Worm (Caenorhabditis elegans) whole organism, young adult: ENCODE data around the gene nspe-3.

ENCODE experiments used
- B0019.2 ChIP-seq: fragments of 200-800 bp; sonication (Bioruptor generic); conservative IDR thresholded peaks from 2 replicates; pipeline ENCODE4 v1.3.6; 2022; ENCODE audit warnings: missing genetic modification reagents, missing genetic modification characterization, missing compliant biosample characterization
- C06A6.2 ChIP-seq: fragments of 200-800 bp; sonication (Bioruptor generic); conservative IDR thresholded peaks from 2 replicates; pipeline ENCODE4 v1.3.6; 2022; ENCODE audit warnings: missing genetic modification characterization, missing compliant biosample characterization
- F49E8.2 ChIP-seq: sonication (generic microtip); optimal IDR thresholded peaks from 3 replicates; lab custom pipeline; 2017; ENCODE audit warnings: missing genetic modification characterization, mild to moderate bottlenecking, missing compliant biosample characterization, antibody characterized with exemption, moderate library complexity; ENCODE audit not compliant: insufficient read depth
- Y95B8A.8 ChIP-seq: fragments of 200-800 bp; sonication (Bioruptor generic); IDR thresholded peaks from 2 replicates; pipeline ENCODE4 v1.3.6; 2022; ENCODE audit warnings: missing genetic modification reagents, missing genetic modification characterization, missing compliant biosample characterization
- ZK185.1 ChIP-seq: sonication (generic microtip); optimal IDR thresholded peaks from 2 replicates; lab custom pipeline; 2016; ENCODE audit warnings: mild to moderate bottlenecking, missing genetic modification characterization, missing compliant biosample characterization; ENCODE audit not compliant: poor library complexity, severe bottlenecking
- akir-1 ChIP-seq: fragments of 200-800 bp; sonication (Bioruptor generic); optimal IDR thresholded peaks from 2 replicates; lab custom pipeline; 2018; ENCODE audit warnings: mild to moderate bottlenecking, missing genetic modification characterization, moderate library complexity, missing compliant biosample characterization
- aptf-2 ChIP-seq: fragments of 200-800 bp; sonication (Bioruptor generic); conservative IDR thresholded peaks from 2 replicates; pipeline ENCODE4 v1.3.6; 2022; ENCODE audit warnings: missing genetic modification reagents, missing genetic modification characterization, missing compliant biosample characterization
- attf-6 ChIP-seq: fragments of 200-800 bp; sonication (Bioruptor generic); IDR thresholded peaks from 2 replicates; pipeline ENCODE4 v1.3.6; 2022; ENCODE audit warnings: missing genetic modification reagents, missing genetic modification characterization, missing compliant biosample characterization
- cebp-2 ChIP-seq: fragments of 200-800 bp; sonication (Bioruptor generic); IDR thresholded peaks from 2 replicates; pipeline ENCODE4 v1.3.6; 2022; ENCODE audit warnings: missing genetic modification characterization, missing compliant biosample characterization
- ceh-27 ChIP-seq: fragments of 200-800 bp; sonication (Bioruptor generic); optimal IDR thresholded peaks from 2 replicates; lab custom pipeline; 2018; ENCODE audit warnings: mild to moderate bottlenecking, missing genetic modification characterization, moderate library complexity, missing compliant biosample characterization
- ceh-40 ChIP-seq: fragments of 200-800 bp; sonication (Bioruptor generic); IDR thresholded peaks from 2 replicates; pipeline ENCODE4 v1.3.6; 2022; ENCODE audit warnings: missing genetic modification characterization, missing compliant biosample characterization
- ceh-91 ChIP-seq: fragments of 200-800 bp; sonication (Bioruptor generic); IDR thresholded peaks from 2 replicates; pipeline ENCODE4 v1.3.6; 2022; ENCODE audit warnings: missing genetic modification reagents, missing genetic modification characterization, missing compliant biosample characterization
- chd-7 ChIP-seq: sonication (generic microtip); optimal IDR thresholded peaks from 2 replicates; lab custom pipeline; 2016; ENCODE audit warnings: mild to moderate bottlenecking, missing genetic modification characterization, moderate library complexity, missing compliant biosample characterization
- die-1 ChIP-seq: sonication (generic microtip); optimal IDR thresholded peaks from 2 replicates; lab custom pipeline; 2016; ENCODE audit warnings: missing genotype, mild to moderate bottlenecking, missing genetic modification characterization, missing compliant biosample characterization
- dox-1 ChIP-seq: fragments of 200-800 bp; sonication (Bioruptor generic); IDR thresholded peaks from 2 replicates; pipeline ENCODE4 v1.3.6; 2022; ENCODE audit warnings: missing genetic modification reagents, missing genetic modification characterization, missing compliant biosample characterization
- egl-18 ChIP-seq: fragments of 200-800 bp; sonication (Bioruptor generic); IDR thresholded peaks from 2 replicates; pipeline ENCODE4 v1.3.6; 2022; ENCODE audit warnings: missing genetic modification reagents, missing genetic modification characterization, missing compliant biosample characterization
- egrh-3 ChIP-seq: fragments of 200-800 bp; sonication (Bioruptor generic); IDR thresholded peaks from 2 replicates; pipeline ENCODE4 v1.3.6; 2022; ENCODE audit warnings: missing genetic modification reagents, missing genetic modification characterization, missing compliant biosample characterization
- ets-4 ChIP-seq: fragments of 200-800 bp; sonication (Bioruptor generic); optimal IDR thresholded peaks from 2 replicates; lab custom pipeline; 2018; ENCODE audit warnings: mild to moderate bottlenecking, missing genetic modification characterization, missing compliant biosample characterization
- fkh-3 ChIP-seq: sonication (generic microtip); optimal IDR thresholded peaks from 2 replicates; lab custom pipeline; 2016; ENCODE audit warnings: mild to moderate bottlenecking, missing genetic modification characterization, missing compliant biosample characterization
- him-1 ChIP-seq: sonication (generic microtip); optimal IDR thresholded peaks from 2 replicates; lab custom pipeline; 2016; ENCODE audit warnings: missing genotype, missing genetic modification reagents, missing genetic modification characterization, missing compliant biosample characterization
- hlh-12 ChIP-seq: sonication (generic microtip); optimal IDR thresholded peaks from 2 replicates; lab custom pipeline; 2016; ENCODE audit warnings: missing genetic modification characterization, missing compliant biosample characterization
- hlh-26 ChIP-seq: fragments of 200-800 bp; sonication (Bioruptor generic); conservative IDR thresholded peaks from 2 replicates; pipeline ENCODE4 v1.3.6; 2022; ENCODE audit warnings: missing genetic modification reagents, missing genetic modification characterization, missing compliant biosample characterization
- hmg-20 ChIP-seq: fragments of 200-800 bp; sonication (Bioruptor generic); IDR thresholded peaks from 2 replicates; pipeline ENCODE4 v1.3.6; 2022; ENCODE audit warnings: missing genetic modification reagents, missing genetic modification characterization, missing compliant biosample characterization
- lin-40 ChIP-seq: sonication (generic microtip); optimal IDR thresholded peaks from 2 replicates; lab custom pipeline; 2016; ENCODE audit warnings: missing genetic modification characterization, mild to moderate bottlenecking, missing compliant biosample characterization, missing genotype, missing genetic modification reagents
- madf-6 ChIP-seq: fragments of 200-800 bp; sonication (Bioruptor generic); IDR thresholded peaks from 2 replicates; pipeline ENCODE4 v1.3.6; 2022; ENCODE audit warnings: missing genetic modification reagents, missing genetic modification characterization, missing compliant biosample characterization
- madf-8 ChIP-seq: fragments of 200-800 bp; sonication (Bioruptor generic); conservative IDR thresholded peaks from 2 replicates; pipeline ENCODE4 v1.3.6; 2022; ENCODE audit warnings: missing genetic modification reagents, missing genetic modification characterization, missing compliant biosample characterization
- mes-4 ChIP-seq: sonication (generic microtip); optimal IDR thresholded peaks from 2 replicates; lab custom pipeline; 2016; ENCODE audit warnings: missing genotype, missing genetic modification characterization, missing compliant biosample characterization
- mxl-1 ChIP-seq: sonication (generic microtip); optimal IDR thresholded peaks from 2 replicates; lab custom pipeline; 2016; ENCODE audit warnings: missing genetic modification characterization, missing compliant biosample characterization
- nfyb-1 ChIP-seq: fragments of 200-800 bp; sonication (Bioruptor generic); IDR thresholded peaks from 2 replicates; pipeline ENCODE4 v1.3.6; 2022; ENCODE audit warnings: missing genetic modification reagents, missing genetic modification characterization, missing compliant biosample characterization
- nhr-120 ChIP-seq: fragments of 200-800 bp; sonication (Bioruptor generic); IDR thresholded peaks from 2 replicates; pipeline ENCODE4 v1.3.6; 2022; ENCODE audit warnings: missing genetic modification characterization, missing compliant biosample characterization
- nhr-179 ChIP-seq: sonication (generic microtip); optimal IDR thresholded peaks from 2 replicates; lab custom pipeline; 2016; ENCODE audit warnings: mild to moderate bottlenecking, missing genetic modification characterization, missing compliant biosample characterization
- nhr-80 ChIP-seq: sonication (generic microtip); optimal IDR thresholded peaks from 2 replicates; lab custom pipeline; 2016; ENCODE audit warnings: missing genetic modification characterization, missing compliant biosample characterization
- repo-1 ChIP-seq: sonication (generic microtip); optimal IDR thresholded peaks from 2 replicates; lab custom pipeline; 2017; ENCODE audit warnings: mild to moderate bottlenecking, missing genetic modification characterization, missing compliant biosample characterization
- sdz-38 ChIP-seq: sonication (generic microtip); optimal IDR thresholded peaks from 2 replicates; lab custom pipeline; 2016; ENCODE audit warnings: missing genotype, missing genetic modification characterization, missing compliant biosample characterization
- somi-1 ChIP-seq: fragments of 200-800 bp; sonication (Bioruptor generic); optimal IDR thresholded peaks from 2 replicates; lab custom pipeline; 2018; ENCODE audit warnings: mild to moderate bottlenecking, missing genetic modification characterization, missing compliant biosample characterization
- tbp1 ChIP-seq: fragments of 200-800 bp; sonication (Bioruptor generic); optimal IDR thresholded peaks from 2 replicates; lab custom pipeline; 2018; ENCODE audit warnings: mild to moderate bottlenecking, missing genetic modification characterization, missing compliant biosample characterization
- tlf-1 ChIP-seq: fragments of 200-800 bp; sonication (Bioruptor generic); optimal IDR thresholded peaks from 2 replicates; lab custom pipeline; 2018; ENCODE audit warnings: mild to moderate bottlenecking, missing genetic modification characterization, missing compliant biosample characterization
- unc-62 ChIP-seq: fragments of 150-350 bp; optimal IDR thresholded peaks from 2 replicates; lab custom pipeline; 2014; ENCODE audit warnings: missing biosample characterization, missing genetic modification reagents, missing genetic modification characterization
- xnd-1 ChIP-seq: sonication (generic microtip); optimal IDR thresholded peaks from 2 replicates; lab custom pipeline; 2016; ENCODE audit warnings: missing genotype, missing genetic modification reagents, missing genetic modification characterization, missing compliant biosample characterization
- ztf-18 ChIP-seq: sonication (generic microtip); optimal IDR thresholded peaks from 2 replicates; lab custom pipeline; 2016; ENCODE audit warnings: missing genotype, mild to moderate bottlenecking, missing genetic modification characterization, missing compliant biosample characterization
- ztf-22 ChIP-seq: fragments of 200-800 bp; sonication (Bioruptor generic); optimal IDR thresholded peaks from 2 replicates; lab custom pipeline; 2018; ENCODE audit warnings: mild to moderate bottlenecking, missing genetic modification characterization, moderate library complexity, missing compliant biosample characterization
- ztf-28 ChIP-seq: fragments of 200-800 bp; sonication (Bioruptor generic); IDR thresholded peaks from 2 replicates; pipeline ENCODE4 v1.3.6; 2022; ENCODE audit warnings: missing genetic modification reagents, missing genetic modification characterization, missing compliant biosample characterization

Gene nspe-3

ce11 chrII:12608653-12609052 lies 9.0 kb upstream of the nspe-3 start, which contains the start of gene Y38E10A.9:
Y38E10A.9 (plus strand) TSS chrII:12608953.
- TF ChIP-seq madf-6 (GFP tag; lab: Robert Waterston, UW) = no peak
- TF ChIP-seq repo-1 = no peak
- TF ChIP-seq madf-8 (GFP tag; lab: Robert Waterston, UW) = no peak
- TF ChIP-seq nfyb-1 (GFP tag; lab: Robert Waterston, UW) = no peak
- TF ChIP-seq, all 124 proteins: peak for 0

ce11 chrII:12612218-12612617 lies 5.5 kb upstream of the nspe-3 start, which contains the start of gene nspe-4:
nspe-4 (plus strand) TSS chrII:12612518.
- TF ChIP-seq dox-1 (GFP tag; lab: Robert Waterston, UW) (no peak), ceh-91 (GFP tag; lab: Robert Waterston, UW) (no peak), B0019.2 (no peak), xnd-1 (tag; lab: Kevin White, UChicago) (no peak), nhr-80 (no peak), him-1 (tag; lab: Kevin White, UChicago) (no peak)

DNA sequence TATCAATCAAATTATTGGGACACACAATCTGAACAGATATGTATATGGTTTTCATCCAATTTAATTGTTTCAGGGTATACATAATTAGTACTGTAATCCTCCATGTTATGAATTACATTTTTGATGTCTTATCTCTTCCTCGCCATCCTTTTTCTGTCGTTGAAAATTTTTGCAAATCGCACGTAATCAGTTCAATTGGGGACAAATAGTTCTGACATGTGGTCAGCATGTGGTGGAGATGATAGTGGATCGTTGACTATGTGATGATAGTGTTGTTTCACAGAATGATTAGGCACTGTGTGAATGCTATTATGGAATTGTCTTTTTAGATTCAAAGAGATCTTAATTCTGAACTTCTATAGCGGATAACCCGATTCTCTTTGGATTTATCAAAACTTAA lies 2.3 kb upstream of the nspe-3 start:
- TF ChIP-seq attf-6 (GFP tag; lab: Robert Waterston, UW) (no peak), ets-4 (GFP tag; lab: Kevin White, UChicago) (no peak), aptf-2 (GFP tag; lab: Robert Waterston, UW) (no peak), ztf-18 (no peak), die-1 (tag; lab: Kevin White, UChicago) (no peak), tbp1 (GFP tag; lab: Kevin White, UChicago) (no peak), egl-18 (no peak), unc-62 (no peak), tlf-1 (no peak), hlh-26 (no peak), egrh-3 (GFP tag; lab: Robert Waterston, UW) (no peak), ztf-28 (GFP tag; lab: Robert Waterston, UW) (no peak), hlh-12 (tag; lab: Kevin White, UChicago) (no peak)

DNA sequence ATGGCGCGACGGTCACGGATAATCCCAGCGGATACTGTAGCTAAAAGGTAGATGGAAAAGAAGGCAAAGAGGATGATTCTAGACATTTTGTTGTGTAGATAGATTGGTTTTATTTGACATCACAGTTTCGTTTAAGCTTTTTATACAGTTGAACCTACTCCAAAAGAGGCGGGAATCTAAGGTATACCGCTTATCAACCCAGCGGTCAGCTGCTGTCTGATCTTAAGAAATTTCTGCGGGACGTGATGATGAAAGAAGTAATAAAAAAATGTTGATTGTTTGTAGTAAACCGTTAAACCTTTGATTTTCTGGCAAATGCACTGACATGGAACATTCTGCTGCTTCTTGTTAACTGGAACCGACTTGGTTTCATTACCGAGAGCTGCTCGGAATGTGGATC lies 1.6 kb upstream of the nspe-3 start, which contains the start of gene nspe-6:
TSS of gene nspe-6 (minus strand) at position 101 of the 400 bp plus-strand sequence.
- no peak for TF ChIP-seq ZK185.1 (tag; lab: Kevin White, UChicago)
- TF ChIP-seq hlh-26 = no peak
- TF ChIP-seq xnd-1 (tag; lab: Kevin White, UChicago) = no peak
- TF ChIP-seq mes-4 = no peak
- TF ChIP-seq madf-8 (GFP tag; lab: Robert Waterston, UW) = no peak
- TF ChIP-seq cebp-2 = no peak
- TF ChIP-seq sdz-38 (tag; lab: Kevin White, UChicago) = no peak
- TF ChIP-seq ceh-40 (GFP tag; lab: Robert Waterston, UW) = no peak
- TF ChIP-seq lin-40 (tag; lab: Kevin White, UChicago) = no peak
- TF ChIP-seq tbp1 (GFP tag; lab: Kevin White, UChicago) = no peak

DNA sequence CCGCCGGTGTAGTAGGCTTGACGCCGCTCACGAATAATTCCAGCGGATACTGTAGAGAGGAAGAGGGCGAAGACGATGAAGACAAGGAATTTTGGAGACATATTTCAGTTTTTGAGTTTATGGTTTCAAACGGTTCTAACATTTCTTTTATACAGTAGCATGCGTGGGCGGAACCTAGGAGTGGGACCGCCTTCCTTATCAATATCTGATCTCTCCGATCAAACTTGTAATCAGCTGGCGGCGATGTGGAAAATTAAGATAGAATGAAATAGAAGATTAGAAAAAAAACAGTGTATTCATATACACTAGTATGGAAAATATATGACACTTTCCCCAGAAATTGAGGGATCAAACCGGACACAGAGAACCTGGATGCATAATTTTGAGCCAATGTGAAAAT lies 1.6 kb downstream of the nspe-3 start, which contains the start of gene nspe-2:
TSS of gene nspe-2 (minus strand) at position 101 of the 400 bp plus-strand sequence.
- TF ChIP-seq hmg-20 (no peak), mxl-1 (no peak), C06A6.2 (GFP tag; lab: Robert Waterston, UW) (no peak), chd-7 (no peak), nhr-120 (no peak), nfyb-1 (GFP tag; lab: Robert Waterston, UW) (no peak), Y95B8A.8 (no peak), akir-1 (GFP tag; lab: Kevin White, UChicago) (no peak), xnd-1 (tag; lab: Kevin White, UChicago) (no peak), ceh-27 (GFP tag; lab: Kevin White, UChicago) (no peak), fkh-3 (tag; lab: Kevin White, UChicago) (no peak), F49E8.2 (tag; lab: Kevin White, UChicago) (no peak), tbp1 (GFP tag; lab: Kevin White, UChicago) (no peak), nhr-179 (tag; lab: Kevin White, UChicago) (no peak), ztf-22 (no peak), somi-1 (GFP tag; lab: Kevin White, UChicago) (no peak)
